Worm (Caenorhabditis elegans) whole organism, young adult: ENCODE measurements around the gene madf-4.

Experiments used
- F33H1.4 ChIP-seq: fragments of 200-800 bp; sonication (Bioruptor generic); IDR thresholded peaks from 2 replicates; pipeline ENCODE4 v1.3.6; 2022; ENCODE audit warnings: missing genetic modification reagents, missing genetic modification characterization, missing compliant biosample characterization
- F49E8.2 ChIP-seq: sonication (generic microtip); optimal IDR thresholded peaks from 3 replicates; lab custom pipeline; 2017; ENCODE audit warnings: missing genetic modification characterization, mild to moderate bottlenecking, missing compliant biosample characterization, antibody characterized with exemption, moderate library complexity; ENCODE audit not compliant: insufficient read depth
- K11D2.4 ChIP-seq: fragments of 200-800 bp; sonication (Bioruptor generic); IDR thresholded peaks from 2 replicates; pipeline ENCODE4 v1.3.6; 2022; ENCODE audit warnings: missing genetic modification reagents, missing genetic modification characterization, missing compliant biosample characterization
- T07F8.4 ChIP-seq: sonication (generic microtip); optimal IDR thresholded peaks from 2 replicates; lab custom pipeline; 2016; ENCODE audit warnings: mild to moderate bottlenecking, missing genetic modification characterization, moderate library complexity, missing compliant biosample characterization
- T26A5.8 ChIP-seq: sonication (generic microtip); optimal IDR thresholded peaks from 2 replicates; lab custom pipeline; 2016; ENCODE audit warnings: missing genetic modification characterization, missing compliant biosample characterization
- aptf-3 ChIP-seq: fragments of 200-800 bp; sonication (Bioruptor generic); IDR thresholded peaks from 2 replicates; pipeline ENCODE4 v1.3.6; 2022; ENCODE audit warnings: missing genetic modification characterization, missing compliant biosample characterization
- athp-1 ChIP-seq: sonication (generic microtip); optimal IDR thresholded peaks from 2 replicates; lab custom pipeline; 2017; ENCODE audit warnings: mild to moderate bottlenecking, missing genetic modification characterization, missing compliant biosample characterization
- ceh-40 ChIP-seq: fragments of 200-800 bp; sonication (Bioruptor generic); IDR thresholded peaks from 2 replicates; pipeline ENCODE4 v1.3.6; 2022; ENCODE audit warnings: missing genetic modification characterization, missing compliant biosample characterization
- ceh-91 ChIP-seq: fragments of 200-800 bp; sonication (Bioruptor generic); IDR thresholded peaks from 2 replicates; pipeline ENCODE4 v1.3.6; 2022; ENCODE audit warnings: missing genetic modification reagents, missing genetic modification characterization, missing compliant biosample characterization
- egrh-3 ChIP-seq: fragments of 200-800 bp; sonication (Bioruptor generic); IDR thresholded peaks from 2 replicates; pipeline ENCODE4 v1.3.6; 2022; ENCODE audit warnings: missing genetic modification reagents, missing genetic modification characterization, missing compliant biosample characterization
- gei-17 ChIP-seq: fragments of 200-800 bp; sonication (Bioruptor generic); optimal IDR thresholded peaks from 2 replicates; lab custom pipeline; 2018; ENCODE audit warnings: mild to moderate bottlenecking, missing genetic modification characterization, missing compliant biosample characterization
- him-1 ChIP-seq: sonication (generic microtip); optimal IDR thresholded peaks from 2 replicates; lab custom pipeline; 2016; ENCODE audit warnings: missing genotype, missing genetic modification reagents, missing genetic modification characterization, missing compliant biosample characterization
- hlh-26 ChIP-seq: fragments of 200-800 bp; sonication (Bioruptor generic); conservative IDR thresholded peaks from 2 replicates; pipeline ENCODE4 v1.3.6; 2022; ENCODE audit warnings: missing genetic modification reagents, missing genetic modification characterization, missing compliant biosample characterization
- hmg-1.2 ChIP-seq: fragments of 200-800 bp; sonication (Bioruptor generic); IDR thresholded peaks from 2 replicates; pipeline ENCODE4 v1.3.6; 2022; ENCODE audit warnings: missing genetic modification reagents, missing genetic modification characterization, missing compliant biosample characterization
- lin-54 ChIP-seq: fragments of 200-800 bp; sonication (Bioruptor generic); optimal IDR thresholded peaks from 2 replicates; lab custom pipeline; 2018; ENCODE audit warnings: mild to moderate bottlenecking, missing genetic modification characterization, missing compliant biosample characterization
- lir-1 ChIP-seq: fragments of 200-800 bp; sonication (Bioruptor generic); conservative IDR thresholded peaks from 2 replicates; pipeline ENCODE4 v1.3.6; 2022; ENCODE audit warnings: missing genetic modification reagents, missing genetic modification characterization, missing compliant biosample characterization
- madf-3 ChIP-seq: fragments of 200-800 bp; sonication (Bioruptor generic); IDR thresholded peaks from 2 replicates; pipeline ENCODE4 v1.3.6; 2022; ENCODE audit warnings: missing genetic modification reagents, missing genetic modification characterization, missing compliant biosample characterization
- mel-28 ChIP-seq: sonication (generic microtip); optimal IDR thresholded peaks from 2 replicates; lab custom pipeline; 2016; ENCODE audit warnings: borderline replicate concordance, mild to moderate bottlenecking, missing genetic modification characterization, missing compliant biosample characterization
- nhr-80 ChIP-seq: sonication (generic microtip); optimal IDR thresholded peaks from 2 replicates; lab custom pipeline; 2016; ENCODE audit warnings: missing genetic modification characterization, missing compliant biosample characterization
- pbrm-1 ChIP-seq: fragments of 200-800 bp; sonication (Bioruptor generic); IDR thresholded peaks from 2 replicates; pipeline ENCODE4 v1.3.6; 2022; ENCODE audit warnings: missing genetic modification reagents, missing genetic modification characterization, missing compliant biosample characterization
- rpc-1 ChIP-seq, 2 experiments: fragments of 150-350 bp in 1 of 2; sonication (generic microtip) in 1 of 2; optimal IDR thresholded peaks; 2 replicates each; lab custom pipeline; 2014 to 2018; ENCODE audit warnings: missing biosample characterization in 1 of 2, missing genetic modification characterization in 1 of 2, missing genetic modification reagents in 1 of 2, missing genotype in 1 of 2
- sea-2 ChIP-seq: fragments of 200-800 bp; sonication (Bioruptor generic); IDR thresholded peaks from 2 replicates; pipeline ENCODE4 v1.3.6; 2022; ENCODE audit warnings: missing genetic modification characterization, missing compliant biosample characterization
- sptf-2 ChIP-seq: fragments of 200-800 bp; sonication (Bioruptor generic); optimal IDR thresholded peaks from 2 replicates; lab custom pipeline; 2018; ENCODE audit warnings: mild to moderate bottlenecking, missing genetic modification characterization, missing compliant biosample characterization
- tbp1 ChIP-seq: fragments of 200-800 bp; sonication (Bioruptor generic); optimal IDR thresholded peaks from 2 replicates; lab custom pipeline; 2018; ENCODE audit warnings: mild to moderate bottlenecking, missing genetic modification characterization, missing compliant biosample characterization
- tbx-9 ChIP-seq: sonication (generic microtip); optimal IDR thresholded peaks from 2 replicates; lab custom pipeline; 2016; ENCODE audit warnings: borderline replicate concordance, missing genetic modification characterization, inconsistent platforms, missing compliant biosample characterization
- tlf-1 ChIP-seq: fragments of 200-800 bp; sonication (Bioruptor generic); optimal IDR thresholded peaks from 2 replicates; lab custom pipeline; 2018; ENCODE audit warnings: mild to moderate bottlenecking, missing genetic modification characterization, missing compliant biosample characterization
- xnd-1 ChIP-seq: sonication (generic microtip); optimal IDR thresholded peaks from 2 replicates; lab custom pipeline; 2016; ENCODE audit warnings: missing genotype, missing genetic modification reagents, missing genetic modification characterization, missing compliant biosample characterization
- zim-3 ChIP-seq: sonication (generic microtip); optimal IDR thresholded peaks from 2 replicates; lab custom pipeline; 2017; ENCODE audit warnings: mild to moderate bottlenecking, missing genetic modification characterization, moderate library complexity, missing compliant biosample characterization

The madf-4 gene

ce11 chrV:9952396-9952795 lies 9.9 kb downstream of the madf-4 start, which contains the start of gene mam-5:
Gene mam-5, plus strand, starts transcription at chrV:9952699.
- TF ChIP-seq gei-17 = no peak
- no peak for TF ChIP-seq hlh-26 (GFP tag; lab: Robert Waterston, UW)
- TF ChIP-seq lin-54 = no peak
- no peak for TF ChIP-seq xnd-1
- no peak for TF ChIP-seq tbx-9 (tag; lab: Kevin White, UChicago)
- no peak for TF ChIP-seq tlf-1 (GFP tag; lab: Kevin White, UChicago)
- TF ChIP-seq sptf-2 = no peak
- TF ChIP-seq mel-28 (tag; lab: Kevin White, UChicago) = no peak
- no peak for TF ChIP-seq K11D2.4 (GFP tag; lab: Robert Waterston, UW)
- no peak for TF ChIP-seq zim-3 (tag; lab: Kevin White, UChicago)

DNA sequence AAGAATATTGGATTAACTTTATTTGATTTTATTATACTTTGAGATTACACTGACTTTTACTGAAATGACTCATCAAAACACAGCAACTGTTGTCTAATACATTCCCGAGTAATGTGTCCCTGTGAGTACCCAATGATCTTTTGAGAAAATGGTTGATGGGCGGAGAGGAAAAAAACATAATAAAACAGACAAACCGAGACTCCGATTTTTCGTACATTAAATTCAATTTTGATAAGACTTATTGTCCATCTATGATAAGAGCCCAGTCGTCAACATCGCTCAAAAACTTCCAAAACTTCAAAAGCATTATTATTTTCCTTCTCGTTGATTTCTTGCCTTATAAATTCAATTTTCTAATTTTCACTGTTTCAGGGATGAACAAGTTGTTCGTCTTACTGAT lies 11.4 kb downstream of the madf-4 start, which contains the start of gene ttr-46:
ttr-46 (plus strand) TSS at position 373 of the 400 bp plus-strand sequence.
- TF ChIP-seq athp-1 (tag; lab: Kevin White, UChicago) = no peak
- TF ChIP-seq nhr-80 (tag; lab: Kevin White, UChicago) = peak; percentile 69
- no peak for TF ChIP-seq xnd-1
- TF ChIP-seq, all 124 proteins: peak for 1

- TF ChIP-seq F33H1.4 (GFP tag; lab: Robert Waterston, UW) (no peak), tbp1 (GFP tag; lab: Kevin White, UChicago) (no peak), egrh-3 (GFP tag; lab: Robert Waterston, UW) (no peak), ceh-91 (GFP tag; lab: Robert Waterston, UW) (no peak), madf-3 (GFP tag; lab: Robert Waterston, UW) (no peak), lir-1 (GFP tag; lab: Robert Waterston, UW) (no peak), ceh-40 (GFP tag; lab: Robert Waterston, UW) (no peak), T26A5.8 (tag; lab: Kevin White, UChicago) (no peak), T07F8.4 (tag; lab: Kevin White, UChicago) (no peak)
Measured at ce11 chrV:9948840-9949239, 13.5 kb downstream of the madf-4 start, which contains the start of gene nlp-58. Gene nlp-58, minus strand, starts transcription at chrV:9948940.

DNA sequence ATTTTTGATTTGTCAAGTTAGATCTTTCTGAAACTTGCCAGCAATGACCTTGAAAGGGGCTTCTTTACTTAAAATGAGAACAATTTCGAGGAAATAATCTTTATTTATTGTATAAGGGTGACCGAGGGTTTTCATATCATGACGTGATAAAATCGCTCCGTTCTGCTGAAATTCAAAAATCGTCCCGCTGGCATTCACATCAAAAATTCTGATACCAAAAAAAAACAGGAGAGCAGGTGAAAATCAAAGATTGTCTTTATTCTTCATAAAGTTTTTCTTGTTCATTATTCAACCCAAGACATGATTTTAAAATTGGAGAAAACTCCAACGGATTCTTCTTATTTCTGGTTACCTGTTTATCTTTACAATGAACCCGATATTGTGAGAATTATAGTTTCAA lies 18.2 kb downstream of the madf-4 start, which contains the start of gene sre-28:
sre-28 (plus strand) TSS at position 301 of the 400 bp plus-strand sequence.
- no peak for TF ChIP-seq aptf-3
- TF ChIP-seq him-1 (tag; lab: Kevin White, UChicago) = no peak

DNA sequence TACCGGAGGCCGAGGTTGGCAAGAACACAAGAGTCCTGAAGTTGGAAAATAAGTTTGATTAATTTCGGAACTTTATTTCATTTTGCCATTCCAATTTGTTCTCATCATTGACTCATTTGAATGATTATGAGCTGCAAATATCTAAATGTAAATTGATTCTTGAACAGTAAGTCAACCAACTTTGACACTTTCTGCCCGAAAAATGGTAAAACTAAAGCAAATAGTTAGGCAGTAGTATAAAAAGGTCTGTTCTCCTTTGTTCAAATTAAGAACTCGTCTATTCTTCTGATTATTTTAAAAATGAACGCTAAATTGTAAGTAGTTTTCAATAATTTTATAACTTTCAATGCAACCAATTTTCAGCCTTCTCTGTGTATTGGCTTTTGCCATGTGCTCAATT lies 19.3 kb downstream of the madf-4 start, which contains the start of gene fipr-12:
fipr-12 (plus strand) TSS at position 301 of the 400 bp plus-strand sequence.
- TF ChIP-seq hlh-26 (GFP tag; lab: Robert Waterston, UW) (no peak), tbx-9 (tag; lab: Kevin White, UChicago) (no peak), rpc-1 (optimal IDR thresholded peaks at IDR 0.05; lab: Kevin White, UChicago) (no peak), rpc-1 (tag; optimal IDR thresholded peaks at IDR 0.05; lab: Kevin White, UChicago) (no peak), F49E8.2 (tag; lab: Kevin White, UChicago) (no peak), hmg-1.2 (GFP tag; lab: Robert Waterston, UW) (no peak), tbp1 (GFP tag; lab: Kevin White, UChicago) (no peak)

DNA sequence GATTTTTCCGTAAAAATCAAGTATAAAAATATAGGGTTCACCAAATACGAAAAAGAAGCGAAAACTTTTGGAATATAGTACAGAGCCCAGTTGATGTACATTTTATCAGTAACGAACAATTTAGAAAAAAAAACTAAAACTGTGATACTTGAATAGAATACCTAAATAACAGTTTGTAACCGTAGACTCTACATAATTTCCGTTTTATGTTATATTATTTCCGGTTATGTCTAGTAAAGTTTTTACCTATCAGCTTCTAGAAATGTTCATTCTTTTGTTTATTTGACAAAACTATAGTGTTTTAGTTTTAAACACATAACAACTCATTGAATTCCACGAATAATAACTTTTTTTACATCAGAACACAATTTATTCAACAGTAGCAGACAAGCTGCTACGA lies 24.9 kb downstream of the madf-4 start, which contains the start of gene srj-33:
srj-33 (minus strand) TSS at position 101 of the 400 bp plus-strand sequence.
- no peak for TF ChIP-seq tbp1 (GFP tag; lab: Kevin White, UChicago)
- no peak for TF ChIP-seq sea-2 (GFP tag; lab: Robert Waterston, UW)
- TF ChIP-seq pbrm-1 (GFP tag; lab: Robert Waterston, UW) = no peak
- TF ChIP-seq, all 124 proteins: peak for 0
